Fruit fly (Drosophila melanogaster) whole organism, larva: ENCODE data around the gene CG12375.

Source experiments
- noc ChIP-seq: fragments of 200-800 bp; sonication (Bioruptor generic); optimal IDR thresholded peaks from 3 replicates; lab custom pipeline; 2019; ENCODE audit warnings: missing biosample characterization, mild to moderate bottlenecking, missing genetic modification characterization, moderate library complexity

Gene CG12375

DNA sequence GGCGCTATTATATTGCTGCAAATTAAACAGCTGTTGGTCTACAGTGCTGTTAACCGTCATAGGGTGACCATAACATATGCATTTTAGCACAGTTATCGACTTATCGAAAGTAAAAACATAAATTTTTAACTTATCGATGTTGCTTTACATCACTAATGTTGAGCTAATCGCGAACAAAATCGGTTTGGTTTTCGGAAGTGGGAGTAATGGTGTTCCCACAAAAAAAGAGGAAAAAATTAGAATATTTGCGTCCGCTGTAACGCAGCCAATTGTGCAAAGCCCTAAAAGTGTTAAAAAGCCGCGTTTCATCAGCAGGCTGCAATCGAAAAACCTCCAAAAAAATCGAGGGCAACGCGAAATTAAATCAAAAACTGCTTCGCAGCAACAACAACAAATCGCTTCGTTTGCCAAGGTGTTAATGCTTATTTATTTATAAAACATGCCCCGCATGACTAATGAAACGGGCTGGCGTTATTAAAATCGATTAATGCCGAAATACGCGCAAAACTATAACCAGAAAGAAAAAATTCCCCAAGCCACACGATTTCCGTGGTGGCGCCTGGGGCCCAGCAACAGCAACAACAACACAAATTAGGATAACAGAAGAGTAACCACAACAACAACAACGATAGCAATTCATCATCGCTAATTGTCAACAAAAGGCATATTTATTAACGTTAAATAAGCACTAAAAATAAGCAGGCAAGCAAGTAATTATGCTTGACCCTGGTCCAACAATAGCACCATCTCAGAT, at the start of gene CG12375, which contains the start of gene CG8668:
Gene CG12375 (minus strand): TSS at position 42 of the 754 bp plus-strand sequence.
Gene CG8668 (plus strand): TSS at position 153 of the 754 bp plus-strand sequence.
- peak; percentile 32 for TF ChIP-seq noc (tag; lab: Kevin White, UChicago)

DNA sequence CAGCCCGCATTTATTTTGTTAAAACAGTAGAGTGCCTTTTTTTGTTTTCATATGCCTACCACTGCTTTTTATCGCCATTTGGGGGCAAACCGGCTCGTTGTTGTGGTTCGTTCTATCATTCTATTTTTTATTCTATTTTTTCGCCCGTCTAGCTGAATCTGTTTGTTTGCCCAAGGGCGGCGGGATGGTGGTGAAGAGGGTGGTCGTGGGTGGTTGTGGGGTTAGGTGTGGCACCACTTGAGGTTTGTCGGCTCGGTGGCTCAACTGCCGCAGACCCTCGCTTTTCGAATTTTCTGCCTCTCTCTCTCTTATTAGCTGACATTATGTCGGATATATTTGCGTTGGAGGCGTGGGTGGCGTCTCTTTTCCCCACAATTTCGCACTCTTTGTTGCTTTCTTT, 44.9 kb upstream of the CG12375 start:
- no peak for TF ChIP-seq noc (tag; lab: Kevin White, UChicago)

DNA sequence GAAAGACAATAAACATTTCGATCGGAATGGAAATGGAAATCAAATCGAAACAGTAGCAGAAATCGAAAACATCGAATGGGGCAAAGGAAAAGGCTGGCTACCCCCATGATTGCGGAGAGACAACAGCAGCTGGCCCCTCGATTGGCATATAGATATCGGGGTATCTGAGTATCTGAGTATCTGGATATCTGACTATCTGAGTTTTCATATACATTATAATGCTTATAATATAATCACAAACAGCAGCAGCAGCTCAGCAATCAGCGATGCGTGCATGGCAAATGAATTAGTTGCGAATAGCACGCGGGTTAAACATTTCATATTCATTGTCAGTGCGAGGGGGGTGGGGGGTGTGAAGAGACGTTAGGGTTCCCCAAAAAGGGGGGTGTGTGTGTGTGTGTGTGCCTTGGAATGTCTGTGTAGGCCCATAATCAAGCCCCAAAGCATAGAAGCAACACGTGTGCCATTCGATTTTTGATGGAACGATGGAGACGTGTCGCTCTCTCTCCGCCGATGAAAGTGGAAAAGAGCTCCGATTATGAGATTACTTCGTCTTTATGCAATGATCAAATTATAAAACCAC, 44.0 kb upstream of the CG12375 start:
- no peak for TF ChIP-seq noc (tag; lab: Kevin White, UChicago)

DNA sequence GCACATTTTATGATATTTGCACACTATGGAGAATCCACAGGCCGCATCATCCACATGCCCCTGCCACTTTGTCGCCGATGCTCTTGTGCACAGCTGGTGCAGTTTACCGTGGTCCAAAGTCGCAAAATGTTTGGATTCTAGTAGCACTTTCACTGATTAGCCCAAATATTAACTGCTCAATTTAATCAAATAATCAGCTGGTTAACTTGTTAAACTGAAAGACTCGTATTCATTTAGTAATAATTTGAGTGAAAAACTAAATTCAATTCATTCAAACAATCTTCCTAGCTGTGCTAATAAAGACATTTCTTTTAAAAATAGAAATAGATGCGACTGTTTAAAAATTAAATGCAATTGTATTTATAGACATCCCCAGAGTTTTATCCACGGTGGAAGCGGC, 41.4 kb upstream of the CG12375 start:
- no peak for TF ChIP-seq noc (tag; lab: Kevin White, UChicago)

DNA sequence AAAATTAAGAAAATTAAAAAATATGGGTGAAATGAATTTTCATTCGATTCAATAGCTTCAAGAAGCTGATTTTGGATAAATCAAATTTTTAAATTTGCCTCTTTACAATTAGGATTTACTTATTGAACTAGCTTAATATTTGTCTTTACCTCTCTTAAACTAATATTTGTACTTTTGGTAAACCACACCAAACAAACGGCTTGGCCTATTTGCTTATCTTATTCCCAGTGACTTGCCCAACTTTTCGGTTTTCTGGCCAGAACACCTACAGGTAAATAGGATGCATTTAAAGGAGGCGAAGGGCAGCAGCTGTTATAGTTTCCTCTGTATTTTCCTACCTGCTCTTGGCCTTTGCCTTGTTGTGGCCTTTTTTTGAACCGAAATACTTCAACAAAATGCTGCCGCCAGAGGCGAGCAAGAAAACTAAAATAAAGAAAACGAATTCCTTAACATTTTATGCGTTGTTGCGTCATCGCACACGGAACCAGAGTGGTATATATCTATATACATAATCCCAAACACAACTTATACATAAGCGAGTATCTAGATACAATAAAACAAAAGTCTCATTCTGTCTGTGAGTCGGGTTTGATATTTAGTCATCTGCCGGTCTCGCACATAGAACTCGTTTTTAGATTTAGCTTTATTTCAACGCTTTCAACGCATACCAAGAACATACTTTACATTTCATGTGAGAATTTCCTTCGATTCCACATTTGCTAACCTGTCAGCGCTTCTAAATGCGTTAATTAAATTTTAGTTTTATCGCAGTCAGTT, 39.3 kb upstream of the CG12375 start:
- no peak for TF ChIP-seq noc (tag; lab: Kevin White, UChicago)

DNA sequence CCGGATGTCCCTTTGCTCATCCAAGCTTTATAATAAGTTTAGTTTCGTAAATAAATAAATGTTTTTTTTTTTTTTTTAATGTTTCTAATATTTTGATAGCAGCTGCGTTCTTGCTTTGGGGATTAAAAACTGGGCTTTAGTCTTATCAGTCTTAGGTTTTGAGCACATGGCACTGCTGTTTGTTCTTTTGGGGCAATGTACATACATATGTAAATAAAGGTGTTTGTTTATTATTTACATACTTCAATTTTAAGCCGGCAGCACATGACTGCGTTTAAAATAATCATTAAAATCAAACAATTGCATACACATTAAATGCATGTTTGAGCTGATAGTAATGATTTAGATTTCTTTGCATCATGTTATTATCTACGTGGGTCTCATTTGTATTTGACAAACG, 37.5 kb upstream of the CG12375 start:
- no peak for TF ChIP-seq noc (tag; lab: Kevin White, UChicago)

DNA sequence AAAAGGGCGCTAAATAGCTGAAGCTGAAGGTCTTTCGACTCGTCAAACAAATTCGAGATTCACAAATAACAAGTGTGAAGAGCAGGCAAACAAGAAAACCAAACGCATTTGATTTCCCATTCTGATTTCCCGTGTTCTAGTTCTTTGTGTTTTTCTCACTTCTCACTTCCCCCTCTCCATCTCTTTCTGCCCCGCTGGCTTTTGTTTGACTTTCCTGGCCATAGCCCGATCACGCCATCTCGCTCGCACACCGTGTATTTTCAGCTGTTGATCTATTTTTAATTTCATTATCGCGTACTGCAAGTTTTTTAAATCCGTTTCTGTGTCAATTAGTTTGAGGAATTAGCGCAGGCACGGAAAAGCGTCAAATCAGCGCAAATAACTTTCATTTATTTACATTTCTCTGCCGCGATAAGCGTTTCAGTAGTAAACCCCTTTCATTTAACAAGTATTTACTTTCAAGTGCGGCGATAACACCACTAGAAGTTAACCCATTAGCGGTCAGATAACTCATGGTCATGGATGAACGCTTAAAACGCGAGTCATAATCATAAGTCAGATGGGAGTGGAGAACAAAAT, 37.0 kb upstream of the CG12375 start:
- peak; percentile 65 for TF ChIP-seq noc (tag; lab: Kevin White, UChicago)

DNA sequence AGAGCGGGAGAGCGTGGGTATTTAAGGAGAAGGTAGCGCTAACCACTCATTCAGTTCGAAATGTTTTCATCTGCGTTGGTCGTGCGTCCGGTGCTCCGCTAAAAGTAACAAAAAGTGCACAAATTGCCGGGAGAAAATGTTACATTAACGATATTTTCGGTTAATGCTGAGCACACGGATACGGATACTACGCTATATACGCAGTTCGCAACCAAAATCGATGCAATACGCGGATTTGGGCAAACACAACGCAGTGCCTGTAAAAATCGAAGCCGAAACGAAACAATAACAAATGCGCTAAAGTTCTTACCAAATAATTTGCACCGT, 36.3 kb upstream of the CG12375 start, which contains the start of gene Piezo:
Gene Piezo (plus strand): TSS at position 49 of the 327 bp plus-strand sequence.
- TF ChIP-seq noc (tag; lab: Kevin White, UChicago), result no peak

DNA sequence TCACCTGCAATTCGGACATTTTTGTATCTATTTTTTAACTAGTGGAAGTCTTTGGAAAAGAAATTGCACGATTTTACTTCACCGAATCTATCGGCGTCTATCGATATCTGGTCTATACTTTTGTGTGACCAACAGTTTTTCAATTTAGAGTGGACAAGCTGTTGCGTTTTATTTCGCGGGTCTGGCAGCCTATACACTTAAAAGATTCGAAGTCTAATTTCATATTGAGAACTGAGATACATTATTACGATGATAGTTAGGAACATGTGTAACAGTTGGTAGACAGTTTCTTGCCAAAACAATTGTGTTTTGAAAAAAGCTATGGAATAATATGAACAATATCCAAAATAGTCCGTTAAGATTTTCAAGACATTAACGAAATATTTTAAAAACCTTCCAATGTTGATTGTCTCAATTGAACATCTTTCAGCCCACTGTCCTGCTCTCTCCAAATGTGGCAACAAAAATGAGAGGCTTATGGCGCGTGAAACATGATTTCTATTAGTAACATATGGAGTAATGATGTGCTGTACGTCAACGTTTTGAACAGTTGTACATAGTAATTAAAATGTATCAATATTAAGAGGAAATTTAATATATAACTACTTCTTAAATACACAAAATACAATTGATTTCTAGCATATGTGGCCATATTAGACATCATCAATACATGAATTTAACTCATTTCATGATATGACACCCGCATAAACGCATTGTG, 35.8 kb upstream of the CG12375 start, which contains the start of gene Acbp1:
Gene Acbp1 (minus strand): TSS at position 146 of the 718 bp plus-strand sequence.
- peak; percentile 98 for TF ChIP-seq noc (tag; lab: Kevin White, UChicago)

DNA sequence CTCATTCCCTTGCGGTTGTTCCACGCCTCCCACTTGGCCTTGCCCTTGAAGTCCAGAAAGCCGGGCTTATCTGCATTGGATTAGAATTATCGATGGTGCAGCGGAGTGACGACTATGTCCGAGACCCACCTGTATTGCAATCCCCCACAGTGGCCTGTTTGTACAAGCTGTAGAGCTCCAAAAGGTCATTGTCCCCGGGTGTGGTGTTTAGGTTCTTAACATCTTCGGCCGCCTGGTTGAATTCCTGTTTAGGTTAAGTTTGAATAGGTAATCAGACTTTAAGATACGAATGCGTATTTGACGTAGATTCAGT, 35.3 kb upstream of the CG12375 start:
- no peak for TF ChIP-seq noc (tag; lab: Kevin White, UChicago)

DNA sequence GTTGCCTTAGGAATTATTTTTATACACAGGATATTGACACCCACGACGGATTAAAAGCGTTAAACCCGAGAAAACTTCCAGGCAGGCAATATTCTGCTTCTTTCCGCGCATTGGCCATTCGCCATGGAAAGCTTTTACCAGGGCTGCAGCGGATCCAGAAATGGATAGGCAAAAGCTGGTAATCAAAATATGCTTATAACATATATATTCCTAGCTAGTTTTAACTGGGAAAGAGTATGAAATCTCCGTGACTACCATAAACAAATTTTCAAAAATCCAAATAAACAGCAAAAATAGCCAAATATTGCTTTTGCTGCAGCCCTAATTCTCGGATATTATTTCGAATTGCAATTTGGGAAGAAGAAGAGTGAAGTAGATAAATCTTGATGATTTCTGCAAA, 32.8 kb upstream of the CG12375 start, which contains the start of the genes PAPLA1 and Rbsn-5:
Gene PAPLA1 (minus strand): TSS at position 141 of the 400 bp plus-strand sequence.
Gene Rbsn-5 (plus strand): TSS at position 335 of the 400 bp plus-strand sequence.
- peak; percentile 93 for TF ChIP-seq noc (tag; lab: Kevin White, UChicago)

DNA sequence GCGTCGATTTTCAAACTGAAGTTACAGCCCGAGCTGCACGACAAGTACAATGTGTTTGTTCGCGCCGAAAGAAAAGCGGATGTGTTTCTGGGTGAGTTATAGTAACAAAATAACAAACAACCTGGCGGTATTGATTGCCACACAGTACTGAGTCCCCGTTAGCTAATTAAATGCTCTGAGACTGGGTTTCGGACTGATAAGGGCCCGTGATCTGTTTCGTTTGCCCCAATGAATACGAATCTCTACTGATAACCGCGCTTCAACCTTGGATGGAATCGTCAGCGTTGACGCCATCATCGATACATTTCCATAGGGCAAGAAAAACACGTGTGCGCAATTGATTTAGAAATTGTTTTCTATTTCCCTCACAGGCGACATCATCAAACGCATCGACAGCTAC, 30.5 kb upstream of the CG12375 start:
- no peak for TF ChIP-seq noc (tag; lab: Kevin White, UChicago)

DNA sequence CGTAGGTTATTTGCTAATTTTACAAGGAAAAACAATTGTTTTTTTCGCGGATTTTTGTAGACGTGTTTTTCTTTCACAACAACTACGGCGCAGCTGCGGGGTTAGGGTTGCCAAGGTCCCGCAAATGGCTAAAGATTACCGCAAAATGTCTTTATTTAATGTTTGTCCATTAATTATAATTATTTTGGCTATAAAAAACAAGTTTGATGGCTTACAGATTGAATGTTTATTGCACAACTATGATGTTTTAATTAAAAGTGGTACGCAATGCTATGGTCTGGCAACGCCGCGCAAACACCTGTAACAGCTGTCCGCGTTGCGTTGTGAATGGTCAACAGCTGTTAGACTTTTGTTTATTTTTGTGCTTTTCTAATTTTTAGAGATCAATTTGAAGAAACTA, 30.0 kb upstream of the CG12375 start:
- TF ChIP-seq noc (tag; lab: Kevin White, UChicago), result peak; percentile 73

DNA sequence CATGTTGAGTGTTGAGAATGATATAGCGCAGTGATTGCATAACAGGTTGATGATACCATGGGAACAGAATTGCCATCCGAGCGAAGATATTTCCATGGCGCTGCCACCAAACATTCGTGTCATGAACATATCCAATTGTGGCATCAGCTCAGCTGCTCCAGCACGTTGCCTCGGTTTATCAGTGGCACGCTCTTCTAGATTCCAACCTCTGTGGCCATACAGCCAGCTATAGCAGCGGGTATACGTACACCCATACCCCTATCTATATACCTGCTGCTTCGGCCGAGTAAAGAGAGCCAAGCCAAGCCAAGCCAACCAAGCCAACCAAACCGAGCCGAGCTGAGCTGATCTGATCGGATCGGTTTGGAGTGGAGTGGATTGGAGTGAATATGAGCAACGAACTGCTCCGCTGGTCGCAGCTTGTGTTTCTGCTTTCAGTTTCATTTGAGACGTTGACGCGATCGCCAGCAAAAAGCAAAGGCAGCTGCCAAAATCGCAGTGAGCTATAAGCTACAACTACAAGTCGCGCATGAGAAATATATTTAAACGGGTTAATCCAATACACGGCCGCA, 21.9 kb upstream of the CG12375 start:
- no peak for TF ChIP-seq noc (tag; lab: Kevin White, UChicago)
